Fruit fly (Drosophila melanogaster) whole organism, wandering third instar larva: Measurements from ENCODE around the gene CG32235.

Experiments
- Abd-B ChIP-seq: fragments of >200 bp; optimal IDR thresholded peaks from 2 replicates; lab custom pipeline; 2017; ENCODE audit warnings: missing biosample characterization, missing genetic modification characterization
- HLH106 ChIP-seq: fragments of 200-800 bp; optimal IDR thresholded peaks from 3 replicates; lab custom pipeline; 2019; ENCODE audit warnings: missing biosample characterization, mild to moderate bottlenecking, missing genetic modification characterization, moderate library complexity
- N ChIP-seq: fragments of >200 bp; optimal IDR thresholded peaks from 2 replicates; lab custom pipeline; 2018; ENCODE audit warnings: missing biosample characterization, missing external identifiers, missing genetic modification characterization
- foxo ChIP-seq, 2 experiments: fragments of 200-800 bp; sonication (Bioruptor generic); optimal IDR thresholded peaks; 2 replicates in 1 of 2; 3 replicates in 1 of 2; lab custom pipeline; 2016 to 2017; ENCODE audit warnings: missing biosample characterization in 2 of 2, missing genetic modification characterization in 2 of 2
- fru ChIP-seq: fragments of 200-800 bp; sonication (Bioruptor generic); optimal IDR thresholded peaks from 3 replicates; lab custom pipeline; 2016; ENCODE audit warnings: missing biosample characterization, mild to moderate bottlenecking, missing genetic modification characterization
- lola ChIP-seq: fragments of >200 bp; optimal IDR thresholded peaks from 2 replicates; lab custom pipeline; 2017; ENCODE audit warnings: missing biosample characterization, missing genetic modification characterization
- pan ChIP-seq: fragments of >200 bp; optimal IDR thresholded peaks from 2 replicates; lab custom pipeline; 2017
- psq ChIP-seq: fragments of 200-800 bp; sonication (Bioruptor generic); optimal IDR thresholded peaks from 3 replicates; lab custom pipeline; 2017; ENCODE audit warnings: missing biosample characterization, mild to moderate bottlenecking, missing genetic modification characterization, moderate library complexity
- rgr ChIP-seq: fragments of 200-800 bp; sonication (Bioruptor generic); optimal IDR thresholded peaks from 3 replicates; lab custom pipeline; 2016; ENCODE audit warnings: missing biosample characterization, mild to moderate bottlenecking, missing genetic modification characterization
- tai ChIP-seq: sonication (Bioruptor generic); optimal IDR thresholded peaks from 2 replicates; lab custom pipeline; 2016; ENCODE audit warnings: missing biosample characterization, missing genetic modification characterization
- usp ChIP-seq: fragments of >200 bp; optimal IDR thresholded peaks from 2 replicates; lab custom pipeline; 2017; ENCODE audit warnings: missing biosample characterization, missing genetic modification characterization

- no peak for TF ChIP-seq Abd-B (GFP tag; lab: Kevin White, UChicago)
- TF ChIP-seq N (GFP tag; lab: Kevin White, UChicago), result no peak
- TF ChIP-seq foxo (GFP tag; optimal IDR thresholded peaks at IDR 0.05; lab: Kevin White, UChicago), result no peak
- no peak for TF ChIP-seq lola (GFP tag; lab: Kevin White, UChicago)
- TF ChIP-seq rgr, result no peak
- TF ChIP-seq usp (GFP tag; lab: Kevin White, UChicago), result no peak
- no peak for TF ChIP-seq pan (lab: Kevin White, UChicago)
- TF ChIP-seq fru (GFP tag; lab: Kevin White, UChicago), result no peak
- no peak for TF ChIP-seq psq (GFP tag; lab: Kevin White, UChicago)
- no peak for TF ChIP-seq HLH106 (tag; lab: Kevin White, UChicago)
- no peak for TF ChIP-seq tai (GFP tag; lab: Kevin White, UChicago)
Measured at dm6 chr3L:4843428-4843827, 16.8 kb downstream of the CG32235 start.
